Worm (Caenorhabditis elegans) whole organism, L4 larva: ENCODE measurements around the gene Y48E1B.8.

Source experiments
- F10B5.3 ChIP-seq: sonication (generic microtip); optimal IDR thresholded peaks from 2 replicates; lab custom pipeline; 2016; ENCODE audit warnings: mild to moderate bottlenecking, missing genetic modification characterization, missing compliant biosample characterization
- F26F4.8 ChIP-seq: fragments of 200-800 bp; sonication (Bioruptor generic); conservative IDR thresholded peaks from 2 replicates; pipeline ENCODE4 v1.3.6; 2022; ENCODE audit warnings: missing genetic modification characterization, missing compliant biosample characterization
- F37D6.2 ChIP-seq: sonication (generic microtip); optimal IDR thresholded peaks from 2 replicates; lab custom pipeline; 2016; ENCODE audit warnings: mild to moderate bottlenecking, missing genetic modification characterization, missing compliant biosample characterization
- F49E8.2 ChIP-seq: sonication (generic microtip); optimal IDR thresholded peaks from 2 replicates; lab custom pipeline; 2016; ENCODE audit warnings: missing compliant biosample characterization, mild to moderate bottlenecking, missing genetic modification characterization, borderline replicate concordance
- T20F7.1 ChIP-seq: fragments of 200-800 bp; sonication (Bioruptor generic); optimal IDR thresholded peaks from 2 replicates; lab custom pipeline; 2018; ENCODE audit warnings: mild to moderate bottlenecking, missing genetic modification characterization, missing compliant biosample characterization
- Y48G9A.11 ChIP-seq: fragments of 200-800 bp; sonication (Bioruptor generic); IDR thresholded peaks from 2 replicates; pipeline ENCODE4 v1.3.6; 2022; ENCODE audit warnings: missing genetic modification reagents, missing genetic modification characterization, missing compliant biosample characterization
- ZK337.2 ChIP-seq: fragments of 200-800 bp; sonication (Bioruptor generic); IDR thresholded peaks from 2 replicates; pipeline ENCODE4 v1.3.6; 2022; ENCODE audit warnings: missing genetic modification reagents, missing genetic modification characterization, missing compliant biosample characterization
- aha-1 ChIP-seq: fragments of 150-350 bp; peaks from one replicate; lab custom pipeline; 2014; ENCODE audit warnings: missing biosample characterization, missing genetic modification characterization
- ces-1 ChIP-seq: fragments of 150-350 bp; sonication (generic microtip); optimal IDR thresholded peaks from 4 replicates; lab custom pipeline; 2014; ENCODE audit warnings: missing biosample characterization, missing genetic modification reagents, missing genetic modification characterization
- cey-2 ChIP-seq: sonication (generic microtip); optimal IDR thresholded peaks from 3 replicates; lab custom pipeline; 2017; ENCODE audit warnings: missing genetic modification characterization, mild to moderate bottlenecking, missing compliant biosample characterization, antibody characterized with exemption, borderline replicate concordance; ENCODE audit not compliant: insufficient read depth
- daf-16 ChIP-seq, 3 experiments: sonication (generic microtip); optimal IDR thresholded peaks; 2 replicates each; lab custom pipeline; 2016 to 2017; ENCODE audit warnings: missing genetic modification characterization in 3 of 3, missing genetic modification reagents in 3 of 3, mild to moderate bottlenecking in 2 of 3, missing compliant biosample characterization in 2 of 3, missing biosample characterization in 1 of 3, moderate library complexity in 1 of 3
- daf-19 ChIP-seq: fragments of 200-800 bp; sonication (Bioruptor generic); conservative IDR thresholded peaks from 2 replicates; pipeline ENCODE4 v1.3.6; 2022; ENCODE audit warnings: missing genetic modification characterization, missing compliant biosample characterization
- duxl-1 ChIP-seq: sonication (generic microtip); optimal IDR thresholded peaks from 2 replicates; lab custom pipeline; 2016; ENCODE audit warnings: mild to moderate bottlenecking, missing genetic modification characterization, moderate library complexity, missing compliant biosample characterization; ENCODE audit not compliant: poor library complexity
- dve-1 ChIP-seq: sonication (generic microtip); optimal IDR thresholded peaks from 2 replicates; lab custom pipeline; 2017; ENCODE audit warnings: antibody characterized with exemption, mild to moderate bottlenecking, missing genetic modification characterization, missing compliant biosample characterization; ENCODE audit not compliant: insufficient read depth
- egl-27 ChIP-seq: sonication (generic microtip); optimal IDR thresholded peaks from 3 replicates; lab custom pipeline; 2017; ENCODE audit warnings: missing biosample characterization, missing genetic modification reagents, missing genetic modification characterization
- egl-43 ChIP-seq: fragments of 200-800 bp; sonication (Bioruptor generic); IDR thresholded peaks from 2 replicates; pipeline ENCODE4 v1.3.6; 2022; ENCODE audit warnings: missing genetic modification reagents, missing genetic modification characterization, missing compliant biosample characterization
- hlh-30 ChIP-seq: sonication (generic microtip); optimal IDR thresholded peaks from 2 replicates; lab custom pipeline; 2017; ENCODE audit warnings: antibody characterized with exemption, mild to moderate bottlenecking, missing genetic modification characterization, missing compliant biosample characterization; ENCODE audit not compliant: insufficient read depth
- hmg-1.1 ChIP-seq: fragments of 200-800 bp; sonication (Bioruptor generic); IDR thresholded peaks from 2 replicates; pipeline ENCODE4 v1.3.6; 2022; ENCODE audit warnings: missing genetic modification reagents, missing genetic modification characterization, missing compliant biosample characterization
- lin-13 ChIP-seq: fragments of 150-350 bp; optimal IDR thresholded peaks from 2 replicates; lab custom pipeline; 2014; ENCODE audit warnings: missing biosample characterization, missing genetic modification reagents, missing genetic modification characterization
- lin-15B ChIP-seq: fragments of 150-350 bp; sonication (generic microtip); optimal IDR thresholded peaks from 3 replicates; lab custom pipeline; 2014; ENCODE audit warnings: missing biosample characterization, missing genetic modification characterization
- lin-29 ChIP-seq: fragments of 200-800 bp; sonication (Bioruptor generic); IDR thresholded peaks from 2 replicates; pipeline ENCODE4 v1.3.6; 2022; ENCODE audit warnings: missing genetic modification reagents, missing genetic modification characterization, missing compliant biosample characterization
- lin-38 ChIP-seq: fragments of 200-800 bp; sonication (Bioruptor generic); IDR thresholded peaks from 2 replicates; pipeline ENCODE4 v1.3.6; 2022; ENCODE audit warnings: missing genetic modification reagents, missing genetic modification characterization, missing compliant biosample characterization
- lir-3 ChIP-seq: sonication (generic microtip); optimal IDR thresholded peaks from 2 replicates; lab custom pipeline; 2016; ENCODE audit warnings: mild to moderate bottlenecking, missing genetic modification characterization, missing compliant biosample characterization
- lsy-2 ChIP-seq, 2 experiments: fragments of 150-350 bp in 1 of 2; sonication (generic microtip) in 1 of 2; optimal IDR thresholded peaks; 2 replicates each; lab custom pipeline; 2014 to 2017; ENCODE audit warnings: missing biosample characterization in 2 of 2, missing genetic modification characterization in 2 of 2
- madf-5 ChIP-seq, 2 experiments: fragments of 200-800 bp; sonication (Bioruptor generic); IDR thresholded peaks; 2 replicates each; pipeline ENCODE4 v1.3.6; 2022; ENCODE audit warnings: missing compliant biosample characterization in 2 of 2, missing genetic modification characterization in 2 of 2
- mep-1 ChIP-seq: fragments of 150-350 bp; sonication (generic microtip); optimal IDR thresholded peaks from 3 replicates; lab custom pipeline; 2014; ENCODE audit warnings: missing biosample characterization, missing genetic modification characterization
- mes-2 ChIP-seq: sonication (generic microtip); optimal IDR thresholded peaks from 2 replicates; lab custom pipeline; 2016; ENCODE audit warnings: missing genotype, mild to moderate bottlenecking, missing genetic modification characterization, missing compliant biosample characterization; ENCODE audit not compliant: poor library complexity, severe bottlenecking
- nhr-10 ChIP-seq: fragments of 150-350 bp; optimal IDR thresholded peaks from 2 replicates; lab custom pipeline; 2014; ENCODE audit warnings: missing biosample characterization, missing genetic modification characterization
- nhr-11 ChIP-seq: fragments of 150-350 bp; optimal IDR thresholded peaks from 2 replicates; lab custom pipeline; 2014; ENCODE audit warnings: missing biosample characterization, missing genetic modification characterization
- nhr-25 ChIP-seq: sonication (generic microtip); optimal IDR thresholded peaks from 2 replicates; lab custom pipeline; 2017; ENCODE audit warnings: missing genetic modification characterization, mild to moderate bottlenecking, missing compliant biosample characterization, antibody characterized with exemption, moderate library complexity, borderline replicate concordance; ENCODE audit not compliant: insufficient read depth
- nhr-28 ChIP-seq: fragments of 150-350 bp; optimal IDR thresholded peaks from 2 replicates; lab custom pipeline; 2014; ENCODE audit warnings: missing biosample characterization, missing genetic modification characterization
- nhr-41 ChIP-seq: fragments of 200-800 bp; sonication (Bioruptor generic); IDR thresholded peaks from 2 replicates; pipeline ENCODE4 v1.3.6; 2022; ENCODE audit warnings: missing genetic modification reagents, missing genetic modification characterization, missing compliant biosample characterization
- nhr-6 ChIP-seq: fragments of 150-350 bp; optimal IDR thresholded peaks from 2 replicates; lab custom pipeline; 2014; ENCODE audit warnings: missing biosample characterization, missing genetic modification characterization
- nhr-77 ChIP-seq: fragments of 150-350 bp; optimal IDR thresholded peaks from 2 replicates; lab custom pipeline; 2014; ENCODE audit warnings: missing biosample characterization, missing genetic modification characterization
- pha-4 ChIP-seq, 2 experiments: fragments of 150-350 bp in 1 of 2; fragments of 200-800 bp in 1 of 2; sonication (Bioruptor generic) in 1 of 2; IDR thresholded peaks in 1 of 2; optimal IDR thresholded peaks in 1 of 2; 2 replicates each; pipeline versions ENCODE4 v1.3.6 to Lab custom; 2014 to 2022; ENCODE audit warnings: missing genetic modification characterization in 2 of 2, missing genetic modification reagents in 2 of 2, missing biosample characterization in 1 of 2, missing compliant biosample characterization in 1 of 2
- pqm-1 ChIP-seq: sonication (generic microtip); optimal IDR thresholded peaks from 2 replicates; lab custom pipeline; 2017; ENCODE audit warnings: missing biosample characterization, missing genetic modification characterization
- rbr-2 ChIP-seq: sonication (generic microtip); optimal IDR thresholded peaks from 2 replicates; lab custom pipeline; 2016; ENCODE audit warnings: missing genotype, missing genetic modification characterization, missing compliant biosample characterization
- sdz-12 ChIP-seq: fragments of 200-800 bp; sonication (Bioruptor generic); optimal IDR thresholded peaks from 2 replicates; lab custom pipeline; 2018; ENCODE audit warnings: mild to moderate bottlenecking, missing genetic modification characterization, missing compliant biosample characterization
- set-16 ChIP-seq: fragments of 200-800 bp; sonication (Bioruptor generic); IDR thresholded peaks from 2 replicates; pipeline ENCODE4 v1.3.6; 2022; ENCODE audit warnings: missing genetic modification reagents, missing genetic modification characterization, missing compliant biosample characterization
- spr-3 ChIP-seq: fragments of 200-800 bp; sonication (Bioruptor generic); optimal IDR thresholded peaks from 2 replicates; lab custom pipeline; 2018; ENCODE audit warnings: mild to moderate bottlenecking, missing genetic modification characterization, missing compliant biosample characterization
- zfp-2 ChIP-seq: sonication (generic microtip); optimal IDR thresholded peaks from 2 replicates; lab custom pipeline; 2016; ENCODE audit warnings: mild to moderate bottlenecking, missing genetic modification characterization, missing compliant biosample characterization
- zfp-3 ChIP-seq: fragments of 200-800 bp; sonication (Bioruptor generic); conservative IDR thresholded peaks from 2 replicates; pipeline ENCODE4 v1.3.6; 2022; ENCODE audit warnings: missing genetic modification reagents, missing genetic modification characterization, missing compliant biosample characterization

Y48E1B.8 gene

DNA sequence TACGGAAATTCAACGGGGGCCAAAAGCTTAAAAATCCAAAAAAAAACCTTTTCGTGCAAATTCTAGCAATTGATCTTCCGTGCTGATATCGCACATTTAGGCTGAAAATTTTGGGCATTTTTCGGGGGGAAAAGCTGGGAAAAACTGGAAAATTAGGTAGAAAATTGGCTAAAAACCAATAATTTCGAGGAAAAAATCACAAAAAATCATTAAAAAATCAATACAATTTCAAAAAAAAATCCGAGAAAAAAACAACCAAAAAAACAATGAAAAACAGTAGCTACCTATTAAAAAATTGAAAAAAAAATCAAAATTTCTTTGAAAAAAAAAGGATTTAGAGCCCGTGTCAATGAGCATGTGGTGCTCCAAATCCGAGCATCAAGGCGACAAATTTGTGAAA is 17.6 kb upstream of the Y48E1B.8 start, which contains the start of gene Y48E1B.3:
Gene Y48E1B.3, minus strand, starts transcription at position 101 of the 400 bp plus-strand sequence.
- TF ChIP-seq daf-19 (GFP tag; lab: Robert Waterston, UW) (no peak), lin-29 (GFP tag; lab: Robert Waterston, UW) (no peak), nhr-41 (no peak), mep-1 (no peak), madf-5 (GFP tag; IDR thresholded peaks at IDR 0.05; lab: Robert Waterston, UW) (no peak), egl-27 (tag; lab: Kevin White, UChicago) (no peak), zfp-3 (GFP tag; lab: Robert Waterston, UW) (no peak), mes-2 (tag; lab: Kevin White, UChicago) (no peak), T20F7.1 (GFP tag; lab: Kevin White, UChicago) (no peak), aha-1 (no peak), F10B5.3 (tag; lab: Kevin White, UChicago) (no peak), Y48G9A.11 (no peak), set-16 (no peak), spr-3 (GFP tag; lab: Kevin White, UChicago) (no peak), hmg-1.1 (GFP tag; lab: Robert Waterston, UW) (no peak), ZK337.2 (GFP tag; lab: Robert Waterston, UW) (no peak)

DNA sequence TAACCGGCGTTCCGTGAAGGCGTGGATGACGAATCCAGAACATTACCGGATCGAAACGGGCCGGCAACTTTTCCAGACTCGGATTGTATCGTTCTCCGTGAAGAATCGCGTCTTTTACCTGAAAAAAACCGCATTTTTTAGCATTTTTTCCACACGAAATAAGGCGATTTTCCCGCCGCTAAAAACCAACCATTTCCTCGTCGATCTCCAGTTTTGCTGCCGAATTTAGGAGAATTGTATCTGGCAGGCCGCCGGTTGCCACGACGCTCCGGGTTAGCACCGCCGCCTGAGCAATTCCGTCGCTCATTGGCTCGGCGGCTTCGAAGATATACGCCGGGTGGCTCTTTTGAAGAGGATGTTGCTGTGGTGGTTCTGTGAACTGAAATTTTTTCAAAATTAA is 11.1 kb upstream of the Y48E1B.8 start:
- TF ChIP-seq aha-1 (peak; percentile 91), F26F4.8 (GFP tag; lab: Robert Waterston, UW) (no peak), cey-2 (tag; lab: Kevin White, UChicago) (no peak), daf-19 (GFP tag; lab: Robert Waterston, UW) (no peak), set-16 (peak; percentile 60)

- TF ChIP-seq nhr-11 (peak; percentile 48), zfp-2 (tag; lab: Kevin White, UChicago) (no peak), sdz-12 (no peak), hlh-30 (tag; lab: Kevin White, UChicago) (peak; percentile 80), F37D6.2 (tag; lab: Kevin White, UChicago) (peak; percentile 25), rbr-2 (peak; percentile 58), lsy-2 (tag; optimal IDR thresholded peaks at IDR 0.05; lab: Kevin White, UChicago) (peak; percentile 15 to 78), mep-1 (peak; percentile 73), pqm-1 (tag; lab: Kevin White, UChicago) (no peak), lin-15B (tag; lab: Kevin White, UChicago) (peak; percentile 53), nhr-25 (peak; percentile 5), nhr-28 (peak; percentile 29), pha-4 (GFP tag; IDR thresholded peaks at IDR 0.05; lab: Robert Waterston, UW) (peak; percentile 39; the same call in 1 of the 2 replicates), pha-4 (tag; optimal IDR thresholded peaks at IDR 0.05; lab: Kevin White, UChicago) (no peak), daf-16 (GFP tag; optimal IDR thresholded peaks at IDR 0.05; lab: Kevin White, UChicago) (no peak), daf-16 (tag; optimal IDR thresholded peaks at IDR 0.05; lab: Kevin White, UChicago) (peak; percentile 46), nhr-10 (no peak), nhr-6 (peak; percentile 58), ces-1 (GFP tag; lab: Kevin White, UChicago) (no peak), set-16 (peak; percentile 78), F49E8.2 (tag; lab: Kevin White, UChicago) (peak; percentile 13), hmg-1.1 (GFP tag; lab: Robert Waterston, UW) (peak; percentile 64), dve-1 (tag; lab: Kevin White, UChicago) (peak; percentile 64), duxl-1 (tag; lab: Kevin White, UChicago) (no peak), aha-1 (peak; percentile 98), lin-13 (GFP tag; lab: Kevin White, UChicago) (peak; percentile 84), egl-43 (GFP tag; lab: Robert Waterston, UW) (0 out of 2 replicates have a peak, but pooled peaks have one; percentile 47), lin-38 (GFP tag; lab: Robert Waterston, UW) (peak; percentile 86), nhr-77 (peak; percentile 85), lir-3 (tag; lab: Kevin White, UChicago) (no peak)
Measured at ce11 chrII:13575018-13575948, 10.2 kb upstream of the Y48E1B.8 start, which contains the start of the genes mrpl-37 and lin-38. TSS of gene mrpl-37 (minus strand) at chrII:13575068. TSS of gene lin-38 (plus strand) at chrII:13575925.
